Worm (Caenorhabditis elegans): ENCODE measurements around the gene srf-3.

DNA sequence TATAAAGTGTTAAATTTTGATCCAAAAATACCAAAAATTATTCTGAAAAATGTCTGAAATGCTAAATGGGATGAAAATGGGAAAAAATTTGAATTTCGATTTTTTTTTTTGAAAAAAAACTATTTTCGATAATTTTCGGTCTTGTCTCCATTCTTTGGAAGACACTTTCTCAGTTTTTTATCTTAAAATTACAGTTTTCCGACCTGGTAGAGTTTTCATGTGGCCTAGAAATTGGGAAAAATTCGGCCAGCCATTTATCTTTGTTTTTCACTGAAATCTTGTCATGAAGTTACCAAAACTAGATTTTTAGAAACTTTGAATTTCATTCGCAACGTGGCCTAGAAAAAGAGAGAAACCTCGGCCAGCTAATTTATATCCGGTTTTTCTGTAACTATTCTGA is 8.4 kb upstream of the srf-3 start:
- no peak for TF ChIP-seq lin-13 (tag; optimal IDR thresholded peaks at IDR 0.05)
- no peak for TF ChIP-seq ztf-11 (tag; optimal IDR thresholded peaks at IDR 0.05)
- no peak for TF ChIP-seq unc-62 (GFP tag; optimal IDR thresholded peaks at IDR 0.05)
- TF ChIP-seq sptf-1 (tag; optimal IDR thresholded peaks at IDR 0.05), result no peak
- no peak for TF ChIP-seq hlh-1 (tag; optimal IDR thresholded peaks at IDR 0.05)

Measured in whole organism, mixed stage, embryonic.